Worm (Caenorhabditis elegans) whole organism, early embryonic: ENCODE measurements around the gene C16D9.1.

ENCODE experiments used
- aly-1 ChIP-seq: sonication (generic microtip); optimal IDR thresholded peaks from 2 replicates; lab custom pipeline; 2016; ENCODE audit warnings: missing genetic modification characterization, missing compliant biosample characterization
- ama-1 ChIP-seq: fragments of 150-350 bp; optimal IDR thresholded peaks from 2 replicates; lab custom pipeline; 2014
- ceh-13 ChIP-seq: fragments of 200-800 bp; sonication (Bioruptor generic); optimal IDR thresholded peaks from 2 replicates; lab custom pipeline; 2018; ENCODE audit warnings: mild to moderate bottlenecking, missing genetic modification characterization, missing compliant biosample characterization
- ceh-36 ChIP-seq: sonication (generic microtip); optimal IDR thresholded peaks from 2 replicates; lab custom pipeline; 2016; ENCODE audit warnings: missing genetic modification characterization, inconsistent platforms, missing compliant biosample characterization
- ets-7 ChIP-seq: sonication (generic microtip); optimal IDR thresholded peaks from 2 replicates; lab custom pipeline; 2016; ENCODE audit warnings: missing genotype, missing genetic modification characterization, missing compliant biosample characterization
- flt-1 ChIP-seq: fragments of 200-800 bp; sonication (Bioruptor generic); IDR thresholded peaks from 2 replicates; pipeline ENCODE4 v1.3.6; 2022; ENCODE audit warnings: missing genetic modification characterization, missing compliant biosample characterization
- hmbx-1 ChIP-seq: sonication (generic microtip); optimal IDR thresholded peaks from 2 replicates; lab custom pipeline; 2016; ENCODE audit warnings: mild to moderate bottlenecking, missing genetic modification characterization, missing compliant biosample characterization
- hmg-4 ChIP-seq: fragments of 200-800 bp; sonication (Bioruptor generic); optimal IDR thresholded peaks from 2 replicates; lab custom pipeline; 2018; ENCODE audit warnings: mild to moderate bottlenecking, missing genetic modification characterization, missing compliant biosample characterization
- pes-1 ChIP-seq: fragments of 200-800 bp; sonication (Bioruptor generic); IDR thresholded peaks from 2 replicates; pipeline ENCODE4 v1.3.6; 2022; ENCODE audit warnings: missing genetic modification reagents, missing genetic modification characterization, missing compliant biosample characterization
- sea-1 ChIP-seq: fragments of 200-800 bp; sonication (Bioruptor generic); conservative IDR thresholded peaks from 2 replicates; pipeline ENCODE4 v1.3.6; 2022; ENCODE audit warnings: missing genetic modification characterization, missing compliant biosample characterization
- tbx-11 ChIP-seq: fragments of 200-800 bp; sonication (Bioruptor generic); IDR thresholded peaks from 2 replicates; pipeline ENCODE4 v1.3.6; 2022; ENCODE audit warnings: missing genetic modification characterization, missing compliant biosample characterization
- tra-4 ChIP-seq: sonication (generic microtip); optimal IDR thresholded peaks from 2 replicates; lab custom pipeline; 2017; ENCODE audit warnings: missing genetic modification characterization, missing compliant biosample characterization

DNA sequence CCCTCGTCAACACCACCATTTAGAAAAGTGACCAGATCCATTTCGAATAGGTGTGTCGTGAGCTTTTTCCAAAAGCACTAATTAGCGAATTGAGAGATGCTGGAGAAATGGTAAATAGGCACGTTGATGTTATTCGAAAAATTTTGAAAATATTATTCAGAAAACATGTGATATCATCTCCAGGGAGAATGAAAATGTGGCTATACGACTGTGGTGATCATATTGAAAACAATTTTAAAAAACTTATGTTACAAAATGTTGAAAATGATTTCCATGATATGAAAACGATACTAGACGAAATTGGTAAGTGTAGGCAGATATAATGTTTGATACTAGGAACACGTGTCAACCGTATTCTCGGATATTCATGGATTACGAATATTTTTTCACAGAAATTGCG is 32.3 kb upstream of the C16D9.1 start, which contains the start of gene K07C11.10:
- TF ChIP-seq ets-7 (tag; lab: Kevin White, UChicago) = no peak
- TF ChIP-seq flt-1 (GFP tag; lab: Robert Waterston, UW) = no peak
- no peak for TF ChIP-seq sea-1
- TF ChIP-seq ama-1 = no peak
- TF ChIP-seq ceh-13 = no peak
- TF ChIP-seq hmg-4 (GFP tag; lab: Kevin White, UChicago) = no peak
- TF ChIP-seq pes-1 (GFP tag; lab: Robert Waterston, UW) = no peak
- TF ChIP-seq aly-1 (tag; lab: Kevin White, UChicago) = no peak
- no peak for TF ChIP-seq tbx-11 (GFP tag; lab: Robert Waterston, UW)
- no peak for TF ChIP-seq tra-4 (tag; lab: Kevin White, UChicago)
- TF ChIP-seq ceh-36 (tag; lab: Kevin White, UChicago) = no peak
- TF ChIP-seq hmbx-1 = no peak
